Fruit fly (Drosophila melanogaster): ENCODE data around the gene Tbc1d15-17.

dm6 chr2L:162208-162607, 44.8 kb upstream of the Tbc1d15-17 start:
- TF ChIP-seq psq (GFP tag; optimal IDR thresholded peaks at IDR 0.05) (no peak), jim (GFP tag; optimal IDR thresholded peaks at IDR 0.05) (no peak), foxo (GFP tag; optimal IDR thresholded peaks at IDR 0.05) (no peak), OdsH (GFP tag; optimal IDR thresholded peaks at IDR 0.05) (no peak)
